Worm (Caenorhabditis elegans) whole organism, young adult: Measurements from ENCODE around the gene ZK1010.2.

Experiments
- B0019.2 ChIP-seq: fragments of 200-800 bp; sonication (Bioruptor generic); conservative IDR thresholded peaks from 2 replicates; pipeline ENCODE4 v1.3.6; 2022; ENCODE audit warnings: missing genetic modification reagents, missing genetic modification characterization, missing compliant biosample characterization
- B0035.1 ChIP-seq: sonication (generic microtip); optimal IDR thresholded peaks from 2 replicates; lab custom pipeline; 2016; ENCODE audit warnings: missing genetic modification characterization, mild to moderate bottlenecking, missing compliant biosample characterization, missing genotype, missing genetic modification reagents
- F49E8.2 ChIP-seq: sonication (generic microtip); optimal IDR thresholded peaks from 3 replicates; lab custom pipeline; 2017; ENCODE audit warnings: missing genetic modification characterization, mild to moderate bottlenecking, missing compliant biosample characterization, antibody characterized with exemption, moderate library complexity; ENCODE audit not compliant: insufficient read depth
- F55B11.4 ChIP-seq: sonication (generic microtip); optimal IDR thresholded peaks from 2 replicates; lab custom pipeline; 2016; ENCODE audit warnings: missing compliant biosample characterization, missing genetic modification characterization, borderline replicate concordance; ENCODE audit not compliant: insufficient read depth
- Y53F4B.3 ChIP-seq: fragments of 200-800 bp; sonication (Bioruptor generic); IDR thresholded peaks from 2 replicates; pipeline ENCODE4 v1.3.6; 2022; ENCODE audit warnings: missing genetic modification reagents, missing genetic modification characterization, missing compliant biosample characterization
- Y56A3A.18 ChIP-seq: fragments of 200-800 bp; sonication (Bioruptor generic); IDR thresholded peaks from 2 replicates; pipeline ENCODE4 v1.3.6; 2022; ENCODE audit warnings: missing genetic modification reagents, missing genetic modification characterization, missing compliant biosample characterization
- Y79H2A.3 ChIP-seq: fragments of 200-800 bp; sonication (Bioruptor generic); conservative IDR thresholded peaks from 2 replicates; pipeline ENCODE4 v1.3.6; 2022; ENCODE audit warnings: missing genetic modification reagents, missing genetic modification characterization, missing compliant biosample characterization
- ama-1 ChIP-seq, 3 experiments: fragments of 150-350 bp in 1 of 3; sonication (generic microtip) in 2 of 3; optimal IDR thresholded peaks; 2 replicates each; lab custom pipeline; 2014 to 2018; ENCODE audit warnings: missing biosample characterization in 2 of 3, missing genetic modification characterization in 2 of 3, missing genetic modification reagents in 2 of 3
- aptf-3 ChIP-seq: fragments of 200-800 bp; sonication (Bioruptor generic); IDR thresholded peaks from 2 replicates; pipeline ENCODE4 v1.3.6; 2022; ENCODE audit warnings: missing genetic modification characterization, missing compliant biosample characterization
- athp-1 ChIP-seq: sonication (generic microtip); optimal IDR thresholded peaks from 2 replicates; lab custom pipeline; 2017; ENCODE audit warnings: mild to moderate bottlenecking, missing genetic modification characterization, missing compliant biosample characterization
- attf-5 ChIP-seq: fragments of 200-800 bp; sonication (Bioruptor generic); optimal IDR thresholded peaks from 2 replicates; lab custom pipeline; 2018; ENCODE audit warnings: mild to moderate bottlenecking, missing genetic modification characterization, missing compliant biosample characterization
- attf-6 ChIP-seq: fragments of 200-800 bp; sonication (Bioruptor generic); IDR thresholded peaks from 2 replicates; pipeline ENCODE4 v1.3.6; 2022; ENCODE audit warnings: missing genetic modification reagents, missing genetic modification characterization, missing compliant biosample characterization
- bed-1 ChIP-seq: fragments of 200-800 bp; sonication (Bioruptor generic); IDR thresholded peaks from 2 replicates; pipeline ENCODE4 v1.3.6; 2022; ENCODE audit warnings: missing genetic modification reagents, missing genetic modification characterization, missing compliant biosample characterization
- cebp-1 ChIP-seq, 2 experiments: fragments of 200-800 bp in 1 of 2; sonication (Bioruptor generic) in 1 of 2; sonication (generic microtip) in 1 of 2; IDR thresholded peaks in 1 of 2; optimal IDR thresholded peaks in 1 of 2; 2 replicates each; pipeline versions ENCODE4 v1.3.6 to Lab custom; 2017 to 2022; ENCODE audit warnings: missing compliant biosample characterization in 2 of 2, missing genetic modification characterization in 2 of 2, mild to moderate bottlenecking in 1 of 2, missing genetic modification reagents in 1 of 2, moderate library complexity in 1 of 2
- ceh-58 ChIP-seq: fragments of 200-800 bp; sonication (Bioruptor generic); IDR thresholded peaks from 2 replicates; pipeline ENCODE4 v1.3.6; 2022; ENCODE audit warnings: missing genetic modification characterization, missing compliant biosample characterization
- chd-7 ChIP-seq: sonication (generic microtip); optimal IDR thresholded peaks from 2 replicates; lab custom pipeline; 2016; ENCODE audit warnings: mild to moderate bottlenecking, missing genetic modification characterization, moderate library complexity, missing compliant biosample characterization
- die-1 ChIP-seq: sonication (generic microtip); optimal IDR thresholded peaks from 2 replicates; lab custom pipeline; 2016; ENCODE audit warnings: missing genotype, mild to moderate bottlenecking, missing genetic modification characterization, missing compliant biosample characterization
- dox-1 ChIP-seq: fragments of 200-800 bp; sonication (Bioruptor generic); IDR thresholded peaks from 2 replicates; pipeline ENCODE4 v1.3.6; 2022; ENCODE audit warnings: missing genetic modification reagents, missing genetic modification characterization, missing compliant biosample characterization
- dpl-1 ChIP-seq: fragments of 150-350 bp; optimal IDR thresholded peaks from 2 replicates; lab custom pipeline; 2014; ENCODE audit warnings: missing biosample characterization, missing genetic modification reagents, missing genetic modification characterization
- ekl-4 ChIP-seq: fragments of 200-800 bp; sonication (Bioruptor generic); IDR thresholded peaks from 2 replicates; pipeline ENCODE4 v1.3.6; 2022; ENCODE audit warnings: missing genetic modification reagents, missing genetic modification characterization, missing compliant biosample characterization
- gei-17 ChIP-seq: fragments of 200-800 bp; sonication (Bioruptor generic); optimal IDR thresholded peaks from 2 replicates; lab custom pipeline; 2018; ENCODE audit warnings: mild to moderate bottlenecking, missing genetic modification characterization, missing compliant biosample characterization
- hlh-12 ChIP-seq: sonication (generic microtip); optimal IDR thresholded peaks from 2 replicates; lab custom pipeline; 2016; ENCODE audit warnings: missing genetic modification characterization, missing compliant biosample characterization
- hlh-26 ChIP-seq: fragments of 200-800 bp; sonication (Bioruptor generic); conservative IDR thresholded peaks from 2 replicates; pipeline ENCODE4 v1.3.6; 2022; ENCODE audit warnings: missing genetic modification reagents, missing genetic modification characterization, missing compliant biosample characterization
- let-526 ChIP-seq: fragments of 200-800 bp; sonication (Bioruptor generic); IDR thresholded peaks from 2 replicates; pipeline ENCODE4 v1.3.6; 2022; ENCODE audit warnings: missing genetic modification reagents, missing genetic modification characterization, missing compliant biosample characterization
- lir-1 ChIP-seq: fragments of 200-800 bp; sonication (Bioruptor generic); conservative IDR thresholded peaks from 2 replicates; pipeline ENCODE4 v1.3.6; 2022; ENCODE audit warnings: missing genetic modification reagents, missing genetic modification characterization, missing compliant biosample characterization
- lsl-1 ChIP-seq: fragments of 200-800 bp; sonication (Bioruptor generic); optimal IDR thresholded peaks from 2 replicates; lab custom pipeline; 2018; ENCODE audit warnings: mild to moderate bottlenecking, missing genetic modification characterization, moderate library complexity, missing compliant biosample characterization
- madf-10 ChIP-seq: sonication (generic microtip); optimal IDR thresholded peaks from 2 replicates; lab custom pipeline; 2016; ENCODE audit warnings: mild to moderate bottlenecking, missing genetic modification characterization, missing compliant biosample characterization
- madf-6 ChIP-seq: fragments of 200-800 bp; sonication (Bioruptor generic); IDR thresholded peaks from 2 replicates; pipeline ENCODE4 v1.3.6; 2022; ENCODE audit warnings: missing genetic modification reagents, missing genetic modification characterization, missing compliant biosample characterization
- mcd-1 ChIP-seq: fragments of 200-800 bp; sonication (Bioruptor generic); IDR thresholded peaks from 2 replicates; pipeline ENCODE4 v1.3.6; 2022; ENCODE audit warnings: missing genetic modification reagents, missing genetic modification characterization, missing compliant biosample characterization
- nhr-120 ChIP-seq: fragments of 200-800 bp; sonication (Bioruptor generic); IDR thresholded peaks from 2 replicates; pipeline ENCODE4 v1.3.6; 2022; ENCODE audit warnings: missing genetic modification characterization, missing compliant biosample characterization
- nhr-80 ChIP-seq: sonication (generic microtip); optimal IDR thresholded peaks from 2 replicates; lab custom pipeline; 2016; ENCODE audit warnings: missing genetic modification characterization, missing compliant biosample characterization
- pha-4 ChIP-seq: fragments of 150-350 bp; sonication (generic microtip); optimal IDR thresholded peaks from 2 replicates; lab custom pipeline; 2014; ENCODE audit warnings: missing biosample characterization, missing genetic modification reagents, missing genetic modification characterization
- rec-8 ChIP-seq, 2 experiments: sonication (generic microtip); optimal IDR thresholded peaks; 2 replicates each; lab custom pipeline; 2016; ENCODE audit warnings: mild to moderate bottlenecking in 2 of 2, missing genetic modification characterization in 2 of 2, missing genetic modification reagents in 2 of 2, missing genotype in 2 of 2, missing biosample characterization in 1 of 2, missing compliant biosample characterization in 1 of 2, moderate library complexity in 1 of 2
- sdz-38 ChIP-seq: sonication (generic microtip); optimal IDR thresholded peaks from 2 replicates; lab custom pipeline; 2016; ENCODE audit warnings: missing genotype, missing genetic modification characterization, missing compliant biosample characterization
- tbx-9 ChIP-seq: sonication (generic microtip); optimal IDR thresholded peaks from 2 replicates; lab custom pipeline; 2016; ENCODE audit warnings: borderline replicate concordance, missing genetic modification characterization, inconsistent platforms, missing compliant biosample characterization
- tlf-1 ChIP-seq: fragments of 200-800 bp; sonication (Bioruptor generic); optimal IDR thresholded peaks from 2 replicates; lab custom pipeline; 2018; ENCODE audit warnings: mild to moderate bottlenecking, missing genetic modification characterization, missing compliant biosample characterization
- unc-62 ChIP-seq: fragments of 150-350 bp; optimal IDR thresholded peaks from 2 replicates; lab custom pipeline; 2014; ENCODE audit warnings: missing biosample characterization, missing genetic modification reagents, missing genetic modification characterization
- ztf-18 ChIP-seq: sonication (generic microtip); optimal IDR thresholded peaks from 2 replicates; lab custom pipeline; 2016; ENCODE audit warnings: missing genotype, mild to moderate bottlenecking, missing genetic modification characterization, missing compliant biosample characterization
- ztf-28 ChIP-seq: fragments of 200-800 bp; sonication (Bioruptor generic); IDR thresholded peaks from 2 replicates; pipeline ENCODE4 v1.3.6; 2022; ENCODE audit warnings: missing genetic modification reagents, missing genetic modification characterization, missing compliant biosample characterization
- ztf-6 ChIP-seq: fragments of 200-800 bp; sonication (Bioruptor generic); IDR thresholded peaks from 2 replicates; pipeline ENCODE4 v1.3.6; 2022; ENCODE audit warnings: missing genetic modification reagents, missing genetic modification characterization, missing compliant biosample characterization

ZK1010.2 gene

DNA sequence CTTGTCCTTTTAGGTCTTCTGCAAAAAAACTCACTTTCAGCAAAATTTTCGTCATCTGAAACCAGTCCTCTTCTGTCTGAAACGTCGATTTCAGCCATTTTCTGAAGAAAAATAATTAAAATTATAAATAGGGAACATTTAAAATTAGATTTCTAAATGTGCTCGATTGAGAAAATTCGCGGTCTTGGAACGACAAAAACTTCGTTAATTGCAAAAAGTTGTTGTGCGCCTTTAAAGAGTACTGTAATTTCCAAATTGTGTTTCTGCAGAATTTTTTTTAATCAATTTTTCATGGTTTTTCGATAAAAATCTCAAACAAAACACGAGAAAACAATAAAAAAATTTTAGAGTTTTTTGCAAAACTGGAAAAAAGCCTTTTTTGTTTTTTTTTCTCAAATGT, 10.8 kb downstream of the ZK1010.2 start, which contains the start of gene ttm-1:
ttm-1 (minus strand) TSS at position 101 of the 400 bp plus-strand sequence.
- TF ChIP-seq lsl-1 (GFP tag; lab: Kevin White, UChicago): no peak
- no peak for TF ChIP-seq dox-1 (GFP tag; lab: Robert Waterston, UW)
- no peak for TF ChIP-seq madf-10 (tag; lab: Kevin White, UChicago)
- no peak for TF ChIP-seq ceh-58
- TF ChIP-seq gei-17 (GFP tag; lab: Kevin White, UChicago): no peak
- TF ChIP-seq B0035.1: no peak
- TF ChIP-seq Y79H2A.3 (GFP tag; lab: Robert Waterston, UW): no peak
- no peak for TF ChIP-seq tlf-1
- TF ChIP-seq ama-1 (optimal IDR thresholded peaks at IDR 0.05; lab: Kevin White, UChicago): no peak
- no peak for TF ChIP-seq ama-1 (GFP tag; optimal IDR thresholded peaks at IDR 0.05; lab: Kevin White, UChicago)
- TF ChIP-seq ztf-18: no peak
- TF ChIP-seq ztf-6: no peak
- no peak for TF ChIP-seq bed-1 (GFP tag; lab: Robert Waterston, UW)
- TF ChIP-seq ztf-28: no peak
- no peak for TF ChIP-seq die-1

DNA sequence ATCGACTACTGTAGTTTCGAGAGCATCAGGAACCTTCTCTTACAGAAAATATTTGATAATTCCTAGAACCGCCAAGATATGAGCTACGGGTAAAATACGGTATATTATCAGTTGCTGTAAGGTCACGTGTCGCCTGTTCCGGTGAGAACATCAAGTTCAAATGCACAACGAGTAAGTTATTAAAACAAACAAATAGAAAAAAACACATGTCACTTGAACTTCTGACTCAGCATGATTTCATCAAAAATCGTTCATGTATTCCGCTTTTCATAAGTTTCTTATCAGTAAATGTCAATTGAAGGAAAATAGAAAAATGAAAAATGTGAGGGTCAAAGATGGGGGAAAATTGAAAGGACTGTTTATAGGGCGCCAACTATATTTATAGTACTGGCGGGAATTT, 17.0 kb downstream of the ZK1010.2 start:
- no peak for TF ChIP-seq sdz-38 (tag; lab: Kevin White, UChicago)
- TF ChIP-seq pha-4 (tag; lab: Kevin White, UChicago): peak; percentile 54
- no peak for TF ChIP-seq let-526 (GFP tag; lab: Robert Waterston, UW)
- TF ChIP-seq Y53F4B.3 (GFP tag; lab: Robert Waterston, UW): no peak
- TF ChIP-seq Y56A3A.18: no peak
- TF ChIP-seq aptf-3 (GFP tag; lab: Robert Waterston, UW): no peak
- TF ChIP-seq ekl-4: no peak
- no peak for TF ChIP-seq tlf-1
- TF ChIP-seq hlh-26 (GFP tag; lab: Robert Waterston, UW): no peak
- no peak for TF ChIP-seq cebp-1 (GFP tag; IDR thresholded peaks at IDR 0.05; lab: Robert Waterston, UW)
- peak; percentile 25 for TF ChIP-seq cebp-1 (tag; optimal IDR thresholded peaks at IDR 0.05; lab: Kevin White, UChicago)
- no peak for TF ChIP-seq ama-1 (optimal IDR thresholded peaks at IDR 0.05; lab: Kevin White, UChicago)
- TF ChIP-seq ama-1 (GFP tag; optimal IDR thresholded peaks at IDR 0.05; lab: Kevin White, UChicago): no peak
- no peak for TF ChIP-seq attf-5
- no peak for TF ChIP-seq tbx-9 (tag; lab: Kevin White, UChicago)
- TF ChIP-seq dox-1 (GFP tag; lab: Robert Waterston, UW): no peak
- no peak for TF ChIP-seq F49E8.2
- peak; percentile 73 for TF ChIP-seq nhr-80 (tag; lab: Kevin White, UChicago)
- peak; percentile 74 for TF ChIP-seq unc-62 (GFP tag; lab: Kevin White, UChicago)
- TF ChIP-seq mcd-1 (GFP tag; lab: Robert Waterston, UW): no peak
- no peak for TF ChIP-seq dpl-1 (GFP tag; lab: Kevin White, UChicago)
- TF ChIP-seq nhr-120: no peak
- TF ChIP-seq chd-7 (tag; lab: Kevin White, UChicago): no peak
- TF ChIP-seq attf-6: no peak
- TF ChIP-seq madf-6: no peak
- TF ChIP-seq rec-8 (tag; optimal IDR thresholded peaks at IDR 0.05; lab: Kevin White, UChicago): no peak
- TF ChIP-seq F55B11.4 (tag; lab: Kevin White, UChicago): no peak
- TF ChIP-seq lir-1 (GFP tag; lab: Robert Waterston, UW): no peak
- TF ChIP-seq B0019.2 (GFP tag; lab: Robert Waterston, UW): no peak
- no peak for TF ChIP-seq athp-1 (tag; lab: Kevin White, UChicago)
- TF ChIP-seq hlh-12: no peak
